Worm (Caenorhabditis elegans) whole organism, young adult: ENCODE results near the gene F46G10.2.

Experiments used
- B0019.2 ChIP-seq: fragments of 200-800 bp; sonication (Bioruptor generic); conservative IDR thresholded peaks from 2 replicates; pipeline ENCODE4 v1.3.6; 2022; ENCODE audit warnings: missing genetic modification reagents, missing genetic modification characterization, missing compliant biosample characterization
- B0261.1 ChIP-seq: sonication (generic microtip); optimal IDR thresholded peaks from 2 replicates; lab custom pipeline; 2016; ENCODE audit warnings: mild to moderate bottlenecking, missing genetic modification characterization, moderate library complexity, missing compliant biosample characterization
- D2030.7 ChIP-seq: fragments of 200-800 bp; sonication (Bioruptor generic); IDR thresholded peaks from 2 replicates; pipeline ENCODE4 v1.3.6; 2022; ENCODE audit warnings: missing genetic modification reagents, missing genetic modification characterization, missing compliant biosample characterization
- F10E7.11 ChIP-seq: sonication (generic microtip); optimal IDR thresholded peaks from 2 replicates; lab custom pipeline; 2017; ENCODE audit warnings: mild to moderate bottlenecking, missing genetic modification characterization, moderate library complexity, missing compliant biosample characterization
- F23B12.7 ChIP-seq: sonication (generic microtip); optimal IDR thresholded peaks from 2 replicates; lab custom pipeline; 2017; ENCODE audit warnings: missing genetic modification characterization, mild to moderate bottlenecking, missing compliant biosample characterization, antibody characterized with exemption, moderate library complexity; ENCODE audit not compliant: insufficient read depth
- F37B4.10 ChIP-seq: fragments of 200-800 bp; sonication (Bioruptor generic); IDR thresholded peaks from 2 replicates; pipeline ENCODE4 v1.3.6; 2022; ENCODE audit warnings: missing genetic modification characterization, missing compliant biosample characterization
- F39B2.1 ChIP-seq: fragments of 200-800 bp; sonication (Bioruptor generic); IDR thresholded peaks from 2 replicates; pipeline ENCODE4 v1.3.6; 2022; ENCODE audit warnings: missing genetic modification reagents, missing genetic modification characterization, missing compliant biosample characterization
- F57C9.4 ChIP-seq: sonication (generic microtip); optimal IDR thresholded peaks from 2 replicates; lab custom pipeline; 2017; ENCODE audit warnings: mild to moderate bottlenecking, missing genetic modification characterization, missing compliant biosample characterization
- K11D2.4 ChIP-seq: fragments of 200-800 bp; sonication (Bioruptor generic); IDR thresholded peaks from 2 replicates; pipeline ENCODE4 v1.3.6; 2022; ENCODE audit warnings: missing genetic modification reagents, missing genetic modification characterization, missing compliant biosample characterization
- K12H6.12 ChIP-seq: fragments of 200-800 bp; sonication (Bioruptor generic); optimal IDR thresholded peaks from 2 replicates; lab custom pipeline; 2018; ENCODE audit warnings: mild to moderate bottlenecking, missing genetic modification characterization, missing compliant biosample characterization
- T07F8.4 ChIP-seq: sonication (generic microtip); optimal IDR thresholded peaks from 2 replicates; lab custom pipeline; 2016; ENCODE audit warnings: mild to moderate bottlenecking, missing genetic modification characterization, moderate library complexity, missing compliant biosample characterization
- Y56A3A.18 ChIP-seq: fragments of 200-800 bp; sonication (Bioruptor generic); IDR thresholded peaks from 2 replicates; pipeline ENCODE4 v1.3.6; 2022; ENCODE audit warnings: missing genetic modification reagents, missing genetic modification characterization, missing compliant biosample characterization
- Y79H2A.3 ChIP-seq: fragments of 200-800 bp; sonication (Bioruptor generic); conservative IDR thresholded peaks from 2 replicates; pipeline ENCODE4 v1.3.6; 2022; ENCODE audit warnings: missing genetic modification reagents, missing genetic modification characterization, missing compliant biosample characterization
- akir-1 ChIP-seq: fragments of 200-800 bp; sonication (Bioruptor generic); optimal IDR thresholded peaks from 2 replicates; lab custom pipeline; 2018; ENCODE audit warnings: mild to moderate bottlenecking, missing genetic modification characterization, moderate library complexity, missing compliant biosample characterization
- aptf-2 ChIP-seq: fragments of 200-800 bp; sonication (Bioruptor generic); conservative IDR thresholded peaks from 2 replicates; pipeline ENCODE4 v1.3.6; 2022; ENCODE audit warnings: missing genetic modification reagents, missing genetic modification characterization, missing compliant biosample characterization
- attf-5 ChIP-seq: fragments of 200-800 bp; sonication (Bioruptor generic); optimal IDR thresholded peaks from 2 replicates; lab custom pipeline; 2018; ENCODE audit warnings: mild to moderate bottlenecking, missing genetic modification characterization, missing compliant biosample characterization
- ceh-40 ChIP-seq: fragments of 200-800 bp; sonication (Bioruptor generic); IDR thresholded peaks from 2 replicates; pipeline ENCODE4 v1.3.6; 2022; ENCODE audit warnings: missing genetic modification characterization, missing compliant biosample characterization
- ceh-58 ChIP-seq: fragments of 200-800 bp; sonication (Bioruptor generic); IDR thresholded peaks from 2 replicates; pipeline ENCODE4 v1.3.6; 2022; ENCODE audit warnings: missing genetic modification characterization, missing compliant biosample characterization
- chd-7 ChIP-seq: sonication (generic microtip); optimal IDR thresholded peaks from 2 replicates; lab custom pipeline; 2016; ENCODE audit warnings: mild to moderate bottlenecking, missing genetic modification characterization, moderate library complexity, missing compliant biosample characterization
- die-1 ChIP-seq: sonication (generic microtip); optimal IDR thresholded peaks from 2 replicates; lab custom pipeline; 2016; ENCODE audit warnings: missing genotype, mild to moderate bottlenecking, missing genetic modification characterization, missing compliant biosample characterization
- dpl-1 ChIP-seq: fragments of 150-350 bp; optimal IDR thresholded peaks from 2 replicates; lab custom pipeline; 2014; ENCODE audit warnings: missing biosample characterization, missing genetic modification reagents, missing genetic modification characterization
- efl-1 ChIP-seq: fragments of 150-350 bp; optimal IDR thresholded peaks from 2 replicates; lab custom pipeline; 2014; ENCODE audit warnings: missing biosample characterization, missing genetic modification reagents, missing genetic modification characterization
- egrh-3 ChIP-seq: fragments of 200-800 bp; sonication (Bioruptor generic); IDR thresholded peaks from 2 replicates; pipeline ENCODE4 v1.3.6; 2022; ENCODE audit warnings: missing genetic modification reagents, missing genetic modification characterization, missing compliant biosample characterization
- fkh-3 ChIP-seq: sonication (generic microtip); optimal IDR thresholded peaks from 2 replicates; lab custom pipeline; 2016; ENCODE audit warnings: mild to moderate bottlenecking, missing genetic modification characterization, missing compliant biosample characterization
- gei-17 ChIP-seq: fragments of 200-800 bp; sonication (Bioruptor generic); optimal IDR thresholded peaks from 2 replicates; lab custom pipeline; 2018; ENCODE audit warnings: mild to moderate bottlenecking, missing genetic modification characterization, missing compliant biosample characterization
- hlh-26 ChIP-seq: fragments of 200-800 bp; sonication (Bioruptor generic); conservative IDR thresholded peaks from 2 replicates; pipeline ENCODE4 v1.3.6; 2022; ENCODE audit warnings: missing genetic modification reagents, missing genetic modification characterization, missing compliant biosample characterization
- hrde-1 ChIP-seq: sonication (generic microtip); optimal IDR thresholded peaks from 2 replicates; lab custom pipeline; 2016; ENCODE audit warnings: missing genetic modification characterization, mild to moderate bottlenecking, missing compliant biosample characterization, moderate library complexity, missing genotype, missing genetic modification reagents, borderline replicate concordance
- hsf-1 ChIP-seq: fragments of 200-800 bp; sonication (Bioruptor generic); IDR thresholded peaks from 2 replicates; pipeline ENCODE4 v1.3.6; 2022; ENCODE audit warnings: missing genetic modification reagents, missing genetic modification characterization, missing compliant biosample characterization
- let-526 ChIP-seq: fragments of 200-800 bp; sonication (Bioruptor generic); IDR thresholded peaks from 2 replicates; pipeline ENCODE4 v1.3.6; 2022; ENCODE audit warnings: missing genetic modification reagents, missing genetic modification characterization, missing compliant biosample characterization
- lin-26 ChIP-seq: fragments of 200-800 bp; sonication (Bioruptor generic); IDR thresholded peaks from 2 replicates; pipeline ENCODE4 v1.3.6; 2022; ENCODE audit warnings: missing genetic modification reagents, missing genetic modification characterization, missing compliant biosample characterization
- madf-10 ChIP-seq: sonication (generic microtip); optimal IDR thresholded peaks from 2 replicates; lab custom pipeline; 2016; ENCODE audit warnings: mild to moderate bottlenecking, missing genetic modification characterization, missing compliant biosample characterization
- madf-3 ChIP-seq: fragments of 200-800 bp; sonication (Bioruptor generic); IDR thresholded peaks from 2 replicates; pipeline ENCODE4 v1.3.6; 2022; ENCODE audit warnings: missing genetic modification reagents, missing genetic modification characterization, missing compliant biosample characterization
- nhr-120 ChIP-seq: fragments of 200-800 bp; sonication (Bioruptor generic); IDR thresholded peaks from 2 replicates; pipeline ENCODE4 v1.3.6; 2022; ENCODE audit warnings: missing genetic modification characterization, missing compliant biosample characterization
- nhr-80 ChIP-seq: sonication (generic microtip); optimal IDR thresholded peaks from 2 replicates; lab custom pipeline; 2016; ENCODE audit warnings: missing genetic modification characterization, missing compliant biosample characterization
- nhr-90 ChIP-seq: sonication (generic microtip); optimal IDR thresholded peaks from 2 replicates; lab custom pipeline; 2016; ENCODE audit warnings: missing genotype, mild to moderate bottlenecking, missing genetic modification characterization, missing compliant biosample characterization
- rec-8 ChIP-seq, 2 experiments: sonication (generic microtip); optimal IDR thresholded peaks; 2 replicates each; lab custom pipeline; 2016; ENCODE audit warnings: mild to moderate bottlenecking in 2 of 2, missing genetic modification characterization in 2 of 2, missing genetic modification reagents in 2 of 2, missing genotype in 2 of 2, missing biosample characterization in 1 of 2, missing compliant biosample characterization in 1 of 2, moderate library complexity in 1 of 2
- snpc-4 ChIP-seq, 5 experiments: fragments of 150-350 bp in 1 of 5; sonication (generic microtip) in 4 of 5; optimal IDR thresholded peaks; 2 replicates each; lab custom pipeline; 2014 to 2018; ENCODE audit warnings: missing genetic modification characterization in 5 of 5, missing biosample characterization in 3 of 5, antibody characterized with exemption in 2 of 5, mild to moderate bottlenecking in 2 of 5, missing compliant biosample characterization in 2 of 5, missing genotype in 2 of 5, moderate library complexity in 2 of 5, missing genetic modification reagents in 1 of 5
- somi-1 ChIP-seq: fragments of 200-800 bp; sonication (Bioruptor generic); optimal IDR thresholded peaks from 2 replicates; lab custom pipeline; 2018; ENCODE audit warnings: mild to moderate bottlenecking, missing genetic modification characterization, missing compliant biosample characterization
- sptf-2 ChIP-seq: fragments of 200-800 bp; sonication (Bioruptor generic); optimal IDR thresholded peaks from 2 replicates; lab custom pipeline; 2018; ENCODE audit warnings: mild to moderate bottlenecking, missing genetic modification characterization, missing compliant biosample characterization
- tbp1 ChIP-seq: fragments of 200-800 bp; sonication (Bioruptor generic); optimal IDR thresholded peaks from 2 replicates; lab custom pipeline; 2018; ENCODE audit warnings: mild to moderate bottlenecking, missing genetic modification characterization, missing compliant biosample characterization
- tbx-9 ChIP-seq: sonication (generic microtip); optimal IDR thresholded peaks from 2 replicates; lab custom pipeline; 2016; ENCODE audit warnings: borderline replicate concordance, missing genetic modification characterization, inconsistent platforms, missing compliant biosample characterization
- tlf-1 ChIP-seq: fragments of 200-800 bp; sonication (Bioruptor generic); optimal IDR thresholded peaks from 2 replicates; lab custom pipeline; 2018; ENCODE audit warnings: mild to moderate bottlenecking, missing genetic modification characterization, missing compliant biosample characterization
- xnd-1 ChIP-seq: sonication (generic microtip); optimal IDR thresholded peaks from 2 replicates; lab custom pipeline; 2016; ENCODE audit warnings: missing genotype, missing genetic modification reagents, missing genetic modification characterization, missing compliant biosample characterization
- ztf-25 ChIP-seq: fragments of 200-800 bp; sonication (Bioruptor generic); IDR thresholded peaks from 2 replicates; pipeline ENCODE4 v1.3.6; 2022; ENCODE audit warnings: missing genetic modification reagents, missing genetic modification characterization, missing compliant biosample characterization
- ztf-28 ChIP-seq: fragments of 200-800 bp; sonication (Bioruptor generic); IDR thresholded peaks from 2 replicates; pipeline ENCODE4 v1.3.6; 2022; ENCODE audit warnings: missing genetic modification reagents, missing genetic modification characterization, missing compliant biosample characterization
- ztf-6 ChIP-seq: fragments of 200-800 bp; sonication (Bioruptor generic); IDR thresholded peaks from 2 replicates; pipeline ENCODE4 v1.3.6; 2022; ENCODE audit warnings: missing genetic modification reagents, missing genetic modification characterization, missing compliant biosample characterization

Gene F46G10.2

ce11 chrX:13306869-13307446 lies 15.8 kb upstream of the F46G10.2 start:
- TF ChIP-seq Y56A3A.18 (GFP tag; lab: Robert Waterston, UW) (peak; percentile 95), ceh-40 (GFP tag; lab: Robert Waterston, UW) (peak; percentile 92), efl-1 (GFP tag; lab: Kevin White, UChicago) (no peak), B0019.2 (GFP tag; lab: Robert Waterston, UW) (peak; percentile 52; the same call in 1 of the 2 replicates), madf-10 (tag; lab: Kevin White, UChicago) (peak; percentile 89), akir-1 (no peak), dpl-1 (GFP tag; lab: Kevin White, UChicago) (peak; percentile 12), F23B12.7 (peak; percentile 91), F57C9.4 (peak; percentile 35), let-526 (GFP tag; lab: Robert Waterston, UW) (0 out of 2 replicates have a peak, but pooled peaks have one; percentile 78), ztf-6 (GFP tag; lab: Robert Waterston, UW) (no peak), lin-26 (GFP tag; lab: Robert Waterston, UW) (peak; percentile 97), tbp1 (peak; percentile 99), Y79H2A.3 (GFP tag; lab: Robert Waterston, UW) (0 out of 2 replicates have a peak, but pooled peaks have one; percentile 34), F10E7.11 (tag; lab: Kevin White, UChicago) (peak; percentile 91), nhr-120 (GFP tag; lab: Robert Waterston, UW) (0 out of 2 replicates have a peak, but pooled peaks have one; percentile 47), nhr-90 (peak; percentile 92), K11D2.4 (GFP tag; lab: Robert Waterston, UW) (peak; percentile 82), madf-3 (GFP tag; lab: Robert Waterston, UW) (no peak; the same call in 1 of the 2 replicates), ztf-25 (GFP tag; lab: Robert Waterston, UW) (peak; percentile 98), aptf-2 (GFP tag; lab: Robert Waterston, UW) (no peak), D2030.7 (GFP tag; lab: Robert Waterston, UW) (peak; percentile 90), hrde-1 (peak; percentile 90), B0261.1 (tag; lab: Kevin White, UChicago) (peak; percentile 98), tbx-9 (tag; lab: Kevin White, UChicago) (peak; percentile 72), chd-7 (peak; percentile 91), nhr-80 (tag; lab: Kevin White, UChicago) (peak; percentile 43), gei-17 (GFP tag; lab: Kevin White, UChicago) (peak; percentile 70), snpc-4 (GFP tag; optimal IDR thresholded peaks at IDR 0.05; lab: Kevin White, UChicago) (peak; percentile 86), snpc-4 (tag; optimal IDR thresholded peaks at IDR 0.05; lab: Kevin White, UChicago) (peak in 3 of 4 experiments; percentile 60 to 84 (median 80)), T07F8.4 (peak; percentile 89), die-1 (tag; lab: Kevin White, UChicago) (peak; percentile 95), hsf-1 (GFP tag; lab: Robert Waterston, UW) (no peak), fkh-3 (peak; percentile 95), somi-1 (GFP tag; lab: Kevin White, UChicago) (peak; percentile 83), F37B4.10 (GFP tag; lab: Robert Waterston, UW) (0 out of 2 replicates have a peak, but pooled peaks have one; percentile 92), egrh-3 (GFP tag; lab: Robert Waterston, UW) (peak; percentile 31; the same call in 1 of the 2 replicates), ztf-28 (peak; percentile 64; the same call in 1 of the 2 replicates), ceh-58 (GFP tag; lab: Robert Waterston, UW) (0 out of 2 replicates have a peak, but pooled peaks have one; percentile 22), K12H6.12 (tag; lab: Kevin White, UChicago) (peak; percentile 85), hlh-26 (0 out of 2 replicates have a peak, but pooled peaks have one; percentile 33), xnd-1 (no peak), tlf-1 (peak; percentile 62), F39B2.1 (no peak), rec-8 (tag; optimal IDR thresholded peaks at IDR 0.05; lab: Kevin White, UChicago) (peak; percentile 91 to 94), attf-5 (GFP tag; lab: Kevin White, UChicago) (peak; percentile 81), sptf-2 (GFP tag; lab: Kevin White, UChicago) (peak; percentile 90)
